Fruit fly (Drosophila melanogaster) whole organism, embryonic: ENCODE results near the gene FipoQ.

ENCODE experiments used
- B-H1 ChIP-seq: fragments of 200-800 bp; sonication (Bioruptor generic); IDR thresholded peaks from 3 replicates; pipeline ENCODE4 v1.3.6; 2022; ENCODE audit warnings: missing biosample characterization, missing genetic modification characterization
- CG10267 ChIP-seq: fragments of 200-800 bp; sonication (Bioruptor generic); optimal IDR thresholded peaks from 2 replicates; lab custom pipeline; 2018; ENCODE audit warnings: missing biosample characterization, mild to moderate bottlenecking, missing genetic modification characterization, moderate library complexity
- CG10366 ChIP-seq: fragments of 200-800 bp; sonication (Bioruptor generic); IDR thresholded peaks from 2 replicates; pipeline ENCODE4 v1.3.6; 2022; ENCODE audit warnings: missing biosample characterization, missing genetic modification characterization
- CG11456 ChIP-seq: fragments of 200-800 bp; sonication (Bioruptor generic); IDR thresholded peaks from 3 replicates; pipeline ENCODE4 v1.3.6; 2022; ENCODE audit warnings: missing biosample characterization, missing genetic modification characterization
- CG11504 ChIP-seq: fragments of 200-800 bp; sonication (Bioruptor generic); optimal IDR thresholded peaks from 3 replicates; lab custom pipeline; 2019; ENCODE audit warnings: missing biosample characterization, mild to moderate bottlenecking, missing genetic modification characterization, moderate library complexity
- CG12155 ChIP-seq: fragments of 200-800 bp; sonication (Bioruptor generic); optimal IDR thresholded peaks from 3 replicates; lab custom pipeline; 2016; ENCODE audit warnings: missing biosample characterization, missing genetic modification characterization
- CG1832 ChIP-seq: fragments of 200-800 bp; sonication (Bioruptor generic); optimal IDR thresholded peaks from 2 replicates; lab custom pipeline; 2017; ENCODE audit warnings: missing biosample characterization, mild to moderate bottlenecking, missing genetic modification characterization, inconsistent platforms
- CG30020 ChIP-seq: fragments of 200-800 bp; optimal IDR thresholded peaks from 2 replicates; lab custom pipeline; 2019; ENCODE audit warnings: missing biosample characterization, mild to moderate bottlenecking, missing genetic modification characterization, moderate library complexity
- CG31224 ChIP-seq: fragments of 200-800 bp; sonication (Bioruptor generic); IDR thresholded peaks from 2 replicates; pipeline ENCODE4 v1.3.6; 2022; ENCODE audit warnings: missing biosample characterization, missing genetic modification characterization
- CG3163 ChIP-seq: fragments of 200-800 bp; sonication (Bioruptor generic); optimal IDR thresholded peaks from 3 replicates; lab custom pipeline; 2016; ENCODE audit warnings: missing biosample characterization, missing genetic modification characterization
- CG32767 ChIP-seq: fragments of 200-800 bp; sonication (Bioruptor generic); IDR thresholded peaks from 2 replicates; pipeline ENCODE4 v1.3.6; 2022; ENCODE audit warnings: missing biosample characterization, missing genetic modification characterization
- CG33213 ChIP-seq: fragments of 200-800 bp; sonication (Bioruptor generic); optimal IDR thresholded peaks from 3 replicates; lab custom pipeline; 2016; ENCODE audit warnings: missing biosample characterization, missing genetic modification characterization
- CG7271 ChIP-seq: fragments of 200-800 bp; sonication (Bioruptor generic); optimal IDR thresholded peaks from 2 replicates; lab custom pipeline; 2018; ENCODE audit warnings: missing biosample characterization, mild to moderate bottlenecking, missing genetic modification characterization, moderate library complexity
- CG7556 ChIP-seq: fragments of 200-800 bp; sonication (Bioruptor generic); optimal IDR thresholded peaks from 2 replicates; lab custom pipeline; 2017; ENCODE audit warnings: missing biosample characterization, mild to moderate bottlenecking, missing genetic modification characterization
- CG8944 ChIP-seq: fragments of 200-800 bp; sonication (Bioruptor generic); optimal IDR thresholded peaks from 3 replicates; lab custom pipeline; 2016; ENCODE audit warnings: missing biosample characterization, missing genetic modification characterization
- CG9932 ChIP-seq: fragments of 200-800 bp; sonication (Bioruptor generic); IDR thresholded peaks from 2 replicates; pipeline ENCODE4 v1.3.6; 2022; ENCODE audit warnings: missing biosample characterization, missing genetic modification characterization
- Dp ChIP-seq: fragments of 200-800 bp; sonication (Bioruptor generic); optimal IDR thresholded peaks from 2 replicates; lab custom pipeline; 2018; ENCODE audit warnings: missing biosample characterization, mild to moderate bottlenecking, missing genetic modification characterization, moderate library complexity
- Drgx ChIP-seq: fragments of 200-800 bp; sonication (Bioruptor generic); IDR thresholded peaks from 2 replicates; pipeline ENCODE4 v1.3.6; 2022; ENCODE audit warnings: missing biosample characterization, missing genetic modification characterization
- E2f2 ChIP-seq: fragments of 200-800 bp; sonication (Bioruptor generic); IDR thresholded peaks from 2 replicates; pipeline ENCODE4 v1.3.6; 2022; ENCODE audit warnings: missing biosample characterization, missing genetic modification characterization
- H15 ChIP-seq: fragments of 200-800 bp; sonication (Bioruptor generic); IDR thresholded peaks from 3 replicates; pipeline ENCODE4 v1.3.6; 2022; ENCODE audit warnings: missing biosample characterization, missing genetic modification characterization
- Med ChIP-seq: fragments of 200-800 bp; sonication (Bioruptor generic); peaks from one replicate; lab custom pipeline; 2016; ENCODE audit warnings: missing biosample characterization, missing genetic modification characterization, mild to moderate bottlenecking, inconsistent platforms, moderate library complexity
- Myb ChIP-seq: fragments of 200-800 bp; sonication (Bioruptor generic); optimal IDR thresholded peaks from 2 replicates; lab custom pipeline; 2016; ENCODE audit warnings: missing biosample characterization, missing genetic modification characterization
- Ravus ChIP-seq: fragments of 200-800 bp; sonication (Bioruptor generic); IDR thresholded peaks from 2 replicates; pipeline ENCODE4 v1.3.6; 2022; ENCODE audit warnings: missing biosample characterization, missing genetic modification characterization
- Rfx ChIP-seq: fragments of 200-800 bp; sonication (Bioruptor generic); IDR thresholded peaks from 2 replicates; pipeline ENCODE4 v1.3.6; 2022; ENCODE audit warnings: missing biosample characterization, missing genetic modification characterization
- bcd ChIP-seq: fragments of 200-800 bp; sonication (Bioruptor generic); optimal IDR thresholded peaks from 2 replicates; lab custom pipeline; 2017; ENCODE audit warnings: missing biosample characterization, mild to moderate bottlenecking, missing genetic modification characterization
- bigmax ChIP-seq: fragments of 200-800 bp; sonication (Bioruptor generic); optimal IDR thresholded peaks from 2 replicates; lab custom pipeline; 2018; ENCODE audit warnings: missing biosample characterization, mild to moderate bottlenecking, missing genetic modification characterization
- br ChIP-seq: fragments of >200 bp; optimal IDR thresholded peaks from 2 replicates; lab custom pipeline; 2017
- chinmo ChIP-seq: fragments of 200-800 bp; sonication (Bioruptor generic); IDR thresholded peaks from 4 replicates; pipeline ENCODE4 v1.3.6; 2022; ENCODE audit warnings: missing biosample characterization, missing genetic modification characterization; ENCODE audit not compliant: partially characterized antibody
- chm ChIP-seq: fragments of 200-800 bp; sonication (Bioruptor generic); IDR thresholded peaks from 2 replicates; pipeline ENCODE4 v1.3.6; 2022; ENCODE audit warnings: missing biosample characterization, missing genetic modification characterization
- danr ChIP-seq: fragments of 200-800 bp; sonication (Bioruptor generic); IDR thresholded peaks from 2 replicates; pipeline ENCODE4 v1.3.6; 2022; ENCODE audit warnings: missing biosample characterization, missing genetic modification characterization
- eve ChIP-seq, 2 experiments: fragments of >200 bp; optimal IDR thresholded peaks; 2 replicates each; lab custom pipeline; 2017; ENCODE audit warnings: missing biosample characterization in 2 of 2, missing genetic modification characterization in 2 of 2
- fd96Cb ChIP-seq: fragments of 200-800 bp; sonication (Bioruptor generic); optimal IDR thresholded peaks from 2 replicates; lab custom pipeline; 2018; ENCODE audit warnings: missing biosample characterization, mild to moderate bottlenecking, missing genetic modification characterization, moderate library complexity
- fru ChIP-seq: fragments of >200 bp; optimal IDR thresholded peaks from 2 replicates; lab custom pipeline; 2017
- jing ChIP-seq: fragments of 200-800 bp; sonication (Bioruptor generic); optimal IDR thresholded peaks from 2 replicates; lab custom pipeline; 2018; ENCODE audit warnings: missing biosample characterization, mild to moderate bottlenecking, missing genetic modification characterization
- kay ChIP-seq: fragments of 200-800 bp; sonication (Bioruptor generic); optimal IDR thresholded peaks from 2 replicates; lab custom pipeline; 2016; ENCODE audit warnings: missing biosample characterization, missing genetic modification characterization
- nom ChIP-seq: fragments of 200-800 bp; sonication (Bioruptor generic); optimal IDR thresholded peaks from 2 replicates; lab custom pipeline; 2017; ENCODE audit warnings: missing biosample characterization, missing genetic modification characterization, mild to moderate bottlenecking, moderate library complexity, missing genetic modification reagents
- phol ChIP-seq: fragments of 200-800 bp; sonication (Bioruptor generic); optimal IDR thresholded peaks from 3 replicates; lab custom pipeline; 2018; ENCODE audit warnings: missing biosample characterization, mild to moderate bottlenecking, missing genetic modification characterization, moderate library complexity
- psq ChIP-seq: fragments of 200-800 bp; sonication (Bioruptor generic); optimal IDR thresholded peaks from 2 replicates; lab custom pipeline; 2017; ENCODE audit warnings: missing biosample characterization, missing genetic modification characterization
- rib ChIP-seq: fragments of 200-800 bp; sonication (Bioruptor generic); IDR thresholded peaks from 2 replicates; pipeline ENCODE4 v1.3.6; 2022; ENCODE audit warnings: missing biosample characterization, missing genetic modification characterization
- so ChIP-seq: fragments of 200-800 bp; sonication (Bioruptor generic); IDR thresholded peaks from 3 replicates; pipeline ENCODE4 v1.3.6; 2022; ENCODE audit warnings: missing biosample characterization, missing genetic modification characterization
- ssp ChIP-seq: fragments of 200-800 bp; sonication (Bioruptor generic); IDR thresholded peaks from 2 replicates; pipeline ENCODE4 v1.3.6; 2022; ENCODE audit warnings: missing biosample characterization, missing genetic modification characterization
- stwl ChIP-seq: fragments of 200-800 bp; sonication (Bioruptor generic); optimal IDR thresholded peaks from 3 replicates; lab custom pipeline; 2018; ENCODE audit warnings: missing biosample characterization, mild to moderate bottlenecking, missing genetic modification characterization, moderate library complexity
- tna ChIP-seq: fragments of 200-800 bp; sonication (Bioruptor generic); IDR thresholded peaks from 2 replicates; pipeline ENCODE4 v1.3.6; 2022; ENCODE audit warnings: missing biosample characterization, missing genetic modification characterization; ENCODE audit not compliant: partially characterized antibody
- twi ChIP-seq: fragments of 200-800 bp; optimal IDR thresholded peaks from 2 replicates; lab custom pipeline; 2019; ENCODE audit warnings: missing biosample characterization, mild to moderate bottlenecking, missing genetic modification characterization, moderate library complexity
- tx ChIP-seq: fragments of 200-800 bp; sonication (Bioruptor generic); optimal IDR thresholded peaks from 2 replicates; lab custom pipeline; 2016; ENCODE audit warnings: missing biosample characterization, missing genetic modification characterization
- vnd ChIP-seq: fragments of 200-800 bp; sonication (Bioruptor generic); IDR thresholded peaks from 3 replicates; pipeline ENCODE4 v1.3.6; 2022; ENCODE audit warnings: missing biosample characterization, missing genetic modification characterization; ENCODE audit not compliant: partially characterized antibody
- z ChIP-seq: fragments of 200-800 bp; sonication (Bioruptor generic); IDR thresholded peaks from 3 replicates; pipeline ENCODE4 v1.3.6; 2022; ENCODE audit warnings: missing biosample characterization, missing genetic modification characterization
- zen ChIP-seq: fragments of 200-800 bp; sonication (Bioruptor generic); optimal IDR thresholded peaks from 3 replicates; lab custom pipeline; 2018; ENCODE audit warnings: missing biosample characterization, mild to moderate bottlenecking, missing genetic modification characterization, moderate library complexity
- zen2 ChIP-seq: fragments of 200-800 bp; sonication (Bioruptor generic); IDR thresholded peaks from 3 replicates; pipeline ENCODE4 v1.3.6; 2022; ENCODE audit warnings: missing biosample characterization, missing genetic modification characterization; ENCODE audit not compliant: partially characterized antibody

FipoQ gene

DNA sequence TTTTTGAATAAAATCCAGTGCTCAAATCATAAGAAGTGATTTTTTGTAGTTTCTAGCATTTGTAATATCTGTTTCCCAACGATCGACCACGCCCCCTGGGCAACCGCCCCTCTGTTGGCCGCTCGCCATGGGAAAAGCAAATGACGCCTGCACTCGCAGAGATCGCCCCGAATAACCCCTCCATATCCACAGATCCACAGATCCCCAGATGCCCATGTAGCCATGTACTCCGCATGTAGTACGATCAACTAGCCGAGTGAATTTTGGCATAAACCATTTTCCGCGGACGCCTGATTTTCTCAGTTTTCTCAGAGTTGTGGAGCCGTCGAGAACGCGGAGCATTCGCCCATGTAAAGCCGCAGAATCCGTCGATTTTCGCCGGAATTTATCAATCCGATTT lies at the start of gene FipoQ:
Gene FipoQ, plus strand, starts transcription at position 301 of the 400 bp plus-strand sequence.
- 0 out of 3 replicates have a peak, but pooled peaks have one; percentile 26 for TF ChIP-seq z (GFP tag; lab: Robert Waterston, UW)
- 0 out of 2 replicates have a peak, but pooled peaks have one; percentile 39 for TF ChIP-seq tna (GFP tag; lab: Robert Waterston, UW)
- no peak for TF ChIP-seq CG10267 (tag; lab: Kevin White, UChicago)
- TF ChIP-seq H15 (GFP tag; lab: Robert Waterston, UW) = no peak
- TF ChIP-seq vnd (GFP tag; lab: Robert Waterston, UW) = 0 out of 3 replicates have a peak, but pooled peaks have one; percentile 9
- TF ChIP-seq twi = no peak
- TF ChIP-seq tx (GFP tag; lab: Kevin White, UChicago) = no peak
- no peak for TF ChIP-seq eve (GFP tag; optimal IDR thresholded peaks at IDR 0.05; lab: Kevin White, UChicago)

DNA sequence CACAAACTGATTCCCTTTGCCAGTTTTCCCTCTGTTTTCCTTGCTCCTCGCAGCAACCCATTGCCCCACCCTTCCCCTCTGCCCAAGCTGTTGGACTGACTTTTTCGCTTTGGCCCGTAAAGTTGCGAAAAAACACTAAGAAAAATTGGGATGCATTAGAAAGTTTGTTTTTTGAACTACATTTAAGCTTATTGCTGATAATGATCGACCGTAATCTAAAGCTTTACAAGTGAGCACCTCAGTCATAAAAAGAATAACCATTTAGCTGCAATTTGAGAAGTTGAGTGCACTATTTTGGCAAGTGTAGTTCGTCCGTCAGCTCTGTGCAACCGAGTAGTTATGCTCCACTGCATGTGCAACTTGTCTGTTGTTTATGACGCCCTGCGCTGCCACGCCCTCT lies 44.2 kb upstream of the FipoQ start:
- TF ChIP-seq bigmax (GFP tag; lab: Kevin White, UChicago) = no peak
- peak; percentile 52; the same call in 1 of the 2 replicates for TF ChIP-seq Drgx (GFP tag; lab: Robert Waterston, UW)

DNA sequence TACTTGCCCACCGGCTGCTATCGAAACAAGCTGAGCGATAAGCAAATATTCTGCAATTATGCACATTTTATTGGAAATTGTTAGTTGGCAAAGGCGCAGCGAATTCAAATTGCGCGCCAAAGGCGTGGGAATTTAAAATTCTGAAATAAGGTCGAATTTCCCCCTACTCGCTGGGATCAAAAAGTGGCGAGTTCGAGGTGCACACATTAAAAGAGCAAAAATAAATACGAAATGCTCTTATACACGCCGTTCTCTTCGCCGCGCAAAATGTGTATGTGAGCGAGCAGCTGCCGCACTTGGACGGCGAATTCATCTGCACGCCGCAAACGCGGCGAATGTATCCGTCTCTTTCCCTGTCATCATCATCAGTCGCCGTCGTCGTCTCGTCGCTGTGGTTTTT lies 37.4 kb upstream of the FipoQ start:
- TF ChIP-seq Dp (GFP tag; lab: Kevin White, UChicago) (peak; percentile 81), CG7271 (no peak), CG1832 (GFP tag; lab: Kevin White, UChicago) (peak; percentile 35), CG32767 (GFP tag; lab: Robert Waterston, UW) (peak; percentile 28; the same call in 1 of the 2 replicates), E2f2 (GFP tag; lab: Robert Waterston, UW) (peak; percentile 91), CG3163 (GFP tag; lab: Kevin White, UChicago) (peak; percentile 87), zen (tag; lab: Kevin White, UChicago) (no peak), B-H1 (no peak), chinmo (GFP tag; lab: Robert Waterston, UW) (peak; percentile 89; the same call in 2 of the 4 replicates), kay (no peak), CG12155 (GFP tag; lab: Kevin White, UChicago) (peak; percentile 98), jing (no peak), so (no peak), CG33213 (no peak), ssp (GFP tag; lab: Robert Waterston, UW) (no peak), stwl (peak; percentile 50), CG8944 (no peak), CG31224 (GFP tag; lab: Robert Waterston, UW) (no peak), CG7556 (no peak), CG30020 (no peak), nom (GFP tag; lab: Kevin White, UChicago) (peak; percentile 12), fd96Cb (tag; lab: Kevin White, UChicago) (no peak), fru (lab: Kevin White, UChicago) (peak; percentile 47), Myb (GFP tag; lab: Kevin White, UChicago) (no peak), bcd (GFP tag; lab: Kevin White, UChicago) (no peak), rib (no peak), Ravus (no peak), CG9932 (GFP tag; lab: Robert Waterston, UW) (no peak), danr (GFP tag; lab: Robert Waterston, UW) (no peak), CG10366 (GFP tag; lab: Robert Waterston, UW) (no peak), CG11504 (tag; lab: Kevin White, UChicago) (peak; percentile 4), chm (GFP tag; lab: Robert Waterston, UW) (no peak), phol (tag; lab: Kevin White, UChicago) (no peak), zen2 (peak; percentile 31; the same call in 1 of the 3 replicates), Med (GFP tag; lab: Kevin White, UChicago) (no peak), Rfx (GFP tag; lab: Robert Waterston, UW) (0 out of 2 replicates have a peak, but pooled peaks have one; percentile 16), br (no peak), psq (no peak), CG11456 (GFP tag; lab: Robert Waterston, UW) (no peak)
